Fruit fly (Drosophila melanogaster): Measurements from ENCODE around the gene sNPF.

Gene sNPF

DNA sequence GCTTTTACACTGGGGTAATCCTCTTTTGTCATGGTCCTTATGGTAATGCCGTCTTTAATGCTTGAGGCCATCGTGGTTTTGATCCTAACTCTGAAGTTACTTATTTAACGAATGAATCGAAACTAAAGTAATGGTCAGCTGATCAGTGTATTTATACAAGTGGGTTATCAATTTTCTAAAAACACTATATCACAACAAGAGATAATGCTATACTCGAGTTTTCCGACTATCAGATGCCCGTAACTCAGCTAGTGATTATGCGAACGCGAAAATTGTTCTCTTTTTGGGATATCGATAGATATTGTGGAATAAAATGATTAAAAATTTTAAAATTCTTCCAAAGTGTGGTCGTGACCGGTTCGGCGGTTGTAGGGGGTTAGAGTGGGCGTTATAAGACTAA is 2.0 kb upstream of the sNPF start, which contains the start of gene AANATL3:
TSS of gene AANATL3 (minus strand) at position 101 of the 400 bp plus-strand sequence.
- TF ChIP-seq sug (tag; optimal IDR thresholded peaks at IDR 0.05), result no peak
- TF ChIP-seq HLH3B (GFP tag; IDR thresholded peaks at IDR 0.05), result no peak
- TF ChIP-seq CG34422 (GFP tag; IDR thresholded peaks at IDR 0.05), result no peak
- TF ChIP-seq Lhr (GFP tag; optimal IDR thresholded peaks at IDR 0.05), result no peak
- TF ChIP-seq CG15514 (GFP tag; optimal IDR thresholded peaks at IDR 0.05), result no peak
- no peak for TF ChIP-seq CG8924 (tag; optimal IDR thresholded peaks at IDR 0.05)
- no peak for TF ChIP-seq maf-S (GFP tag; optimal IDR thresholded peaks at IDR 0.05)
- no peak for TF ChIP-seq inv (GFP tag; IDR thresholded peaks at IDR 0.05; ENCODE audit: partially characterized antibody)
- no peak for TF ChIP-seq trh (GFP tag; optimal IDR thresholded peaks at IDR 0.05)
- no peak for TF ChIP-seq amos (GFP tag; IDR thresholded peaks at IDR 0.05; ENCODE audit: partially characterized antibody)
- no peak for TF ChIP-seq Fer3 (tag; optimal IDR thresholded peaks at IDR 0.05)
- TF ChIP-seq hb (GFP tag; IDR thresholded peaks at IDR 0.05; ENCODE audit: partially characterized antibody), result no peak
- no peak for TF ChIP-seq onecut (GFP tag; IDR thresholded peaks at IDR 0.05)
- TF ChIP-seq row (GFP tag; IDR thresholded peaks at IDR 0.05), result no peak
- no peak for TF ChIP-seq Poxn (GFP tag; IDR thresholded peaks at IDR 0.05)
- TF ChIP-seq CG31224 (GFP tag; IDR thresholded peaks at IDR 0.05), result no peak
- no peak for TF ChIP-seq CG8388 (GFP tag; optimal IDR thresholded peaks at IDR 0.05)
- no peak for TF ChIP-seq CG9609 (GFP tag; optimal IDR thresholded peaks at IDR 0.05)
- TF ChIP-seq da (GFP tag; optimal IDR thresholded peaks at IDR 0.05), result no peak
- no peak for TF ChIP-seq CG2202 (tag; optimal IDR thresholded peaks at IDR 0.05)

DNA sequence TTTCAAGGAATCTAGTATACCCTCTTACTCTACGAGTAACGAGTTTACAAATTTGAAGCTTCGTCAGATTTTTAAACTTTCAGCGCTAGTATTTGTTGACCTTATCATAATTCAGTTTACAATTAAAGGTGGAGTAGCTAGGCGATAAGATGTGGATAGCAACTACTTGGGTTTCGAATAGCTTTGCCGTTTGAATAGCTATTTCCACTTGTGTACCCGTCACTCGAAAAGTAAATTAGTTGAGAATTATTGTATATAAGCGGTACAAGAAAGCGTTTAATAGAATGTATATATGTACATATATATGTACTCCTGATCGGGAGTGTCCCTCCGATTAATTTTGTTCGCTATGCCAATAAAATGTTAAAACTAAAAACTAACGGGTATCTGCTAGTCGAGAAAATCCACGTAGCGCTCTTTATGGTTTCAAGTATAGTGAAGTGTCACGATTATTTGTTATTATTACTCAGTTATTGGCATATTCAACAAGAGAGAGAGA is 1.3 kb upstream of the sNPF start:
- peak; percentile 44 for TF ChIP-seq sens (GFP tag)
- TF ChIP-seq Hr3 (GFP tag; optimal IDR thresholded peaks at IDR 0.05), result no peak
- no peak for TF ChIP-seq unc-4 (GFP tag; IDR thresholded peaks at IDR 0.05; ENCODE audit: partially characterized antibody)
- TF ChIP-seq CG4854 (GFP tag; optimal IDR thresholded peaks at IDR 0.05), result no peak
- peak; percentile 67 for TF ChIP-seq Ets65A (GFP tag)
- no peak for TF ChIP-seq CG9727 (GFP tag; optimal IDR thresholded peaks at IDR 0.05)
- no peak for TF ChIP-seq insv (GFP tag; optimal IDR thresholded peaks at IDR 0.05)
- TF ChIP-seq Dek (tag; optimal IDR thresholded peaks at IDR 0.05), result no peak
- no peak for TF ChIP-seq usp (GFP tag; optimal IDR thresholded peaks at IDR 0.05)
- no peak for TF ChIP-seq seq (GFP tag; IDR thresholded peaks at IDR 0.05)
- TF ChIP-seq CG2875 (GFP tag; optimal IDR thresholded peaks at IDR 0.05), result no peak
- no peak for TF ChIP-seq Chrac-16 (GFP tag; optimal IDR thresholded peaks at IDR 0.05)
- TF ChIP-seq CG8281 (tag; optimal IDR thresholded peaks at IDR 0.05), result no peak
- TF ChIP-seq exex (tag; optimal IDR thresholded peaks at IDR 0.05), result peak; percentile 51
- TF ChIP-seq jing (GFP tag; optimal IDR thresholded peaks at IDR 0.05), result no peak
- no peak for TF ChIP-seq Tbp (GFP tag; optimal IDR thresholded peaks at IDR 0.05)
- TF ChIP-seq row (GFP tag; IDR thresholded peaks at IDR 0.05), result peak; percentile 72
- no peak for TF ChIP-seq CG8765 (GFP tag; IDR thresholded peaks at IDR 0.05)
- no peak for TF ChIP-seq HHEX (GFP tag; optimal IDR thresholded peaks at IDR 0.05)
- TF ChIP-seq emc (GFP tag; optimal IDR thresholded peaks at IDR 0.05), result no peak
- TF ChIP-seq CG43689 (GFP tag; IDR thresholded peaks at IDR 0.05), result no peak
- TF ChIP-seq ATbp (GFP tag; optimal IDR thresholded peaks at IDR 0.05), result no peak
- no peak for TF ChIP-seq CG10543 (GFP tag; optimal IDR thresholded peaks at IDR 0.05)
- no peak for TF ChIP-seq CG15514 (GFP tag; optimal IDR thresholded peaks at IDR 0.05)
- TF ChIP-seq CG2678 (tag; optimal IDR thresholded peaks at IDR 0.05), result no peak
- TF ChIP-seq CG4707 (GFP tag; optimal IDR thresholded peaks at IDR 0.05), result no peak
- no peak for TF ChIP-seq CG10431 (GFP tag; optimal IDR thresholded peaks at IDR 0.05)
- no peak for TF ChIP-seq cato (GFP tag; optimal IDR thresholded peaks at IDR 0.05; ENCODE audit: borderline replicate concordance)
- no peak for TF ChIP-seq CG10209 (GFP tag; optimal IDR thresholded peaks at IDR 0.05)
- TF ChIP-seq Med (GFP tag), result no peak
- no peak for TF ChIP-seq CG42726 (GFP tag; IDR thresholded peaks at IDR 0.05; ENCODE audit: partially characterized antibody)
- TF ChIP-seq D19B (GFP tag; optimal IDR thresholded peaks at IDR 0.05), result peak; percentile 86
- TF ChIP-seq Dad (GFP tag; optimal IDR thresholded peaks at IDR 0.05), result no peak

Data from whole organism, embryonic.